Fruit fly (Drosophila melanogaster) whole organism, prepupa: ENCODE measurements around the gene CG5892.
A peak's percentile ranks its signal among the peaks of the same experiment; 100 is the strongest.

Experiments
- Blimp-1 ChIP-seq: fragments of 200-800 bp; sonication (Bioruptor generic); optimal IDR thresholded peaks from 3 replicates; lab custom pipeline; 2017; ENCODE audit warnings: missing biosample characterization, missing genetic modification characterization, mild to moderate bottlenecking, moderate library complexity, missing genetic modification reagents
- CG10669 ChIP-seq: fragments of 200-800 bp; sonication (Bioruptor generic); optimal IDR thresholded peaks from 3 replicates; lab custom pipeline; 2018; ENCODE audit warnings: missing biosample characterization, mild to moderate bottlenecking, missing genetic modification characterization, moderate library complexity
- CG11294 ChIP-seq: fragments of 200-800 bp; sonication (Bioruptor generic); IDR thresholded peaks from 2 replicates; pipeline ENCODE4 v1.3.6; 2022; ENCODE audit warnings: missing biosample characterization, missing genetic modification characterization
- CG11762 ChIP-seq: fragments of 200-800 bp; sonication (Bioruptor generic); optimal IDR thresholded peaks from 3 replicates; lab custom pipeline; 2016; ENCODE audit warnings: missing biosample characterization, missing genetic modification characterization; ENCODE audit not compliant: insufficient read depth
- CG15336 ChIP-seq: fragments of 200-800 bp; sonication (Bioruptor generic); IDR thresholded peaks from 2 replicates; pipeline ENCODE4 v1.3.6; 2022; ENCODE audit warnings: missing biosample characterization, missing genetic modification characterization
- CG1621 ChIP-seq: fragments of 200-800 bp; sonication (Bioruptor generic); optimal IDR thresholded peaks from 3 replicates; lab custom pipeline; 2018; ENCODE audit warnings: missing biosample characterization, mild to moderate bottlenecking, missing genetic modification characterization
- CG16779 ChIP-seq: fragments of 200-800 bp; sonication (Bioruptor generic); optimal IDR thresholded peaks from 3 replicates; lab custom pipeline; 2017; ENCODE audit warnings: missing biosample characterization, mild to moderate bottlenecking, missing genetic modification characterization
- CG3032 ChIP-seq: fragments of 200-800 bp; optimal IDR thresholded peaks from 2 replicates; lab custom pipeline; 2019; ENCODE audit warnings: missing biosample characterization, mild to moderate bottlenecking, missing genetic modification characterization, moderate library complexity
- CG31627 ChIP-seq: fragments of 200-800 bp; sonication (Bioruptor generic); optimal IDR thresholded peaks from 3 replicates; lab custom pipeline; 2016; ENCODE audit warnings: missing biosample characterization, missing genetic modification characterization
- CG32006 ChIP-seq: fragments of 200-800 bp; sonication (Bioruptor generic); optimal IDR thresholded peaks from 3 replicates; lab custom pipeline; 2017; ENCODE audit warnings: missing biosample characterization, mild to moderate bottlenecking, missing genetic modification characterization
- CG3919 ChIP-seq: fragments of 200-800 bp; sonication (Bioruptor generic); optimal IDR thresholded peaks from 3 replicates; lab custom pipeline; 2016; ENCODE audit warnings: missing biosample characterization, missing genetic modification characterization
- CG4318 ChIP-seq: fragments of 200-800 bp; sonication (Bioruptor generic); optimal IDR thresholded peaks from 3 replicates; lab custom pipeline; 2017; ENCODE audit warnings: missing biosample characterization, mild to moderate bottlenecking, missing genetic modification characterization
- CG6163 ChIP-seq: fragments of 200-800 bp; sonication (Bioruptor generic); IDR thresholded peaks from 3 replicates; pipeline ENCODE4 v1.3.6; 2022; ENCODE audit warnings: missing biosample characterization, missing genetic modification characterization
- CG6276 ChIP-seq: fragments of 200-800 bp; sonication (Bioruptor generic); optimal IDR thresholded peaks from 2 replicates; lab custom pipeline; 2017; ENCODE audit warnings: missing biosample characterization, mild to moderate bottlenecking, missing genetic modification characterization
- CG6792 ChIP-seq: fragments of 200-800 bp; sonication (Bioruptor generic); optimal IDR thresholded peaks from 3 replicates; lab custom pipeline; 2016; ENCODE audit warnings: missing biosample characterization, missing genetic modification characterization
- CG7368 ChIP-seq: fragments of 200-800 bp; sonication (Bioruptor generic); optimal IDR thresholded peaks from 3 replicates; lab custom pipeline; 2016; ENCODE audit warnings: missing biosample characterization, missing genetic modification characterization
- CG8119 ChIP-seq: fragments of 200-800 bp; sonication (Bioruptor generic); IDR thresholded peaks from 3 replicates; pipeline ENCODE4 v1.3.6; 2022; ENCODE audit warnings: missing biosample characterization, missing genetic modification characterization
- CG8319 ChIP-seq: fragments of 200-800 bp; sonication (Bioruptor generic); optimal IDR thresholded peaks from 3 replicates; lab custom pipeline; 2016; ENCODE audit warnings: missing biosample characterization, missing genetic modification characterization
- CG8632 ChIP-seq: fragments of 200-800 bp; sonication (Bioruptor generic); optimal IDR thresholded peaks from 3 replicates; lab custom pipeline; 2016; ENCODE audit warnings: missing biosample characterization, missing genetic modification characterization
- CG9139 ChIP-seq: fragments of 200-800 bp; sonication (Bioruptor generic); optimal IDR thresholded peaks from 3 replicates; lab custom pipeline; 2017; ENCODE audit warnings: missing biosample characterization, mild to moderate bottlenecking, missing genetic modification characterization
- Eip75B ChIP-seq: fragments of 200-800 bp; sonication (Bioruptor generic); optimal IDR thresholded peaks from 3 replicates; lab custom pipeline; 2016; ENCODE audit warnings: missing biosample characterization, missing genetic modification characterization
- Eip78C ChIP-seq: fragments of 200-800 bp; sonication (Bioruptor generic); peaks from one replicate; lab custom pipeline; 2016; ENCODE audit warnings: missing biosample characterization, missing genetic modification characterization
- Eip93F ChIP-seq: fragments of 200-800 bp; sonication (Bioruptor generic); optimal IDR thresholded peaks from 2 replicates; lab custom pipeline; 2016; ENCODE audit warnings: missing biosample characterization, mild to moderate bottlenecking, missing genetic modification characterization
- Ets21C ChIP-seq: fragments of 200-800 bp; sonication (Bioruptor generic); optimal IDR thresholded peaks from 3 replicates; lab custom pipeline; 2016; ENCODE audit warnings: missing biosample characterization, missing genetic modification characterization
- Ets96B ChIP-seq: fragments of 200-800 bp; optimal IDR thresholded peaks from 2 replicates; lab custom pipeline; 2019; ENCODE audit warnings: missing biosample characterization, mild to moderate bottlenecking, missing genetic modification characterization, moderate library complexity
- Hr38 ChIP-seq: sonication (Bioruptor generic); optimal IDR thresholded peaks from 2 replicates; lab custom pipeline; 2016; ENCODE audit warnings: missing biosample characterization, missing genetic modification characterization
- Hr4 ChIP-seq: fragments of 200-800 bp; sonication (Bioruptor generic); optimal IDR thresholded peaks from 3 replicates; lab custom pipeline; 2016; ENCODE audit warnings: missing biosample characterization, missing genetic modification characterization
- Lpt ChIP-seq: fragments of 200-800 bp; sonication (Bioruptor generic); optimal IDR thresholded peaks from 3 replicates; lab custom pipeline; 2016; ENCODE audit warnings: missing biosample characterization, missing genetic modification characterization
- Met ChIP-seq: fragments of 200-800 bp; sonication (Bioruptor generic); optimal IDR thresholded peaks from 3 replicates; lab custom pipeline; 2016; ENCODE audit warnings: missing biosample characterization, missing genetic modification characterization
- Smox ChIP-seq: fragments of 200-800 bp; sonication (Bioruptor generic); optimal IDR thresholded peaks from 3 replicates; lab custom pipeline; 2016; ENCODE audit warnings: missing biosample characterization, missing genetic modification characterization
- Sox102F ChIP-seq: fragments of 200-800 bp; sonication (Bioruptor generic); optimal IDR thresholded peaks from 2 replicates; lab custom pipeline; 2016; ENCODE audit warnings: missing biosample characterization, mild to moderate bottlenecking, missing genetic modification characterization
- Sox14 ChIP-seq: fragments of 200-800 bp; sonication (Bioruptor generic); optimal IDR thresholded peaks from 3 replicates; lab custom pipeline; 2016; ENCODE audit warnings: missing biosample characterization, missing genetic modification characterization
- Sox15 ChIP-seq: fragments of 200-800 bp; sonication (Bioruptor generic); optimal IDR thresholded peaks from 3 replicates; lab custom pipeline; 2016; ENCODE audit warnings: missing biosample characterization, missing genetic modification characterization
- cyc ChIP-seq: fragments of 200-800 bp; sonication (Bioruptor generic); optimal IDR thresholded peaks from 3 replicates; lab custom pipeline; 2016; ENCODE audit warnings: missing biosample characterization, missing genetic modification characterization
- dac ChIP-seq: fragments of 200-800 bp; sonication (Bioruptor generic); optimal IDR thresholded peaks from 2 replicates; lab custom pipeline; 2017; ENCODE audit warnings: missing biosample characterization, mild to moderate bottlenecking, missing genetic modification characterization
- dsx ChIP-seq: fragments of 200-800 bp; optimal IDR thresholded peaks from 3 replicates; lab custom pipeline; 2019; ENCODE audit warnings: missing biosample characterization, mild to moderate bottlenecking, missing genetic modification characterization, moderate library complexity; ENCODE audit not compliant: poor library complexity, severe bottlenecking
- fkh ChIP-seq: fragments of 200-800 bp; sonication (Bioruptor generic); optimal IDR thresholded peaks from 3 replicates; lab custom pipeline; 2017; ENCODE audit warnings: missing biosample characterization, mild to moderate bottlenecking, missing genetic modification characterization, moderate library complexity
- lz ChIP-seq: fragments of 200-800 bp; sonication (Bioruptor generic); optimal IDR thresholded peaks from 3 replicates; lab custom pipeline; 2016; ENCODE audit warnings: missing biosample characterization, missing genetic modification characterization
- net ChIP-seq: fragments of 200-800 bp; sonication (Bioruptor generic); optimal IDR thresholded peaks from 3 replicates; lab custom pipeline; 2016; ENCODE audit warnings: missing biosample characterization, missing genetic modification characterization
- pdm3 ChIP-seq: fragments of 200-800 bp; sonication (Bioruptor generic); optimal IDR thresholded peaks from 3 replicates; lab custom pipeline; 2016; ENCODE audit warnings: missing biosample characterization, missing genetic modification characterization
- salr ChIP-seq, 2 experiments: fragments of 200-800 bp; sonication (Bioruptor generic); optimal IDR thresholded peaks; 3 replicates each; lab custom pipeline; 2016 to 2018; ENCODE audit warnings: missing biosample characterization in 2 of 2, missing genetic modification characterization in 2 of 2, mild to moderate bottlenecking in 1 of 2
- spab ChIP-seq: fragments of 200-800 bp; sonication (Bioruptor generic); optimal IDR thresholded peaks from 2 replicates; lab custom pipeline; 2017; ENCODE audit warnings: missing biosample characterization, mild to moderate bottlenecking, missing genetic modification characterization, missing genetic modification reagents
- vri ChIP-seq: fragments of 200-800 bp; sonication (Bioruptor generic); optimal IDR thresholded peaks from 3 replicates; lab custom pipeline; 2016; ENCODE audit warnings: missing biosample characterization, mild to moderate bottlenecking, missing genetic modification characterization

Gene CG5892

DNA sequence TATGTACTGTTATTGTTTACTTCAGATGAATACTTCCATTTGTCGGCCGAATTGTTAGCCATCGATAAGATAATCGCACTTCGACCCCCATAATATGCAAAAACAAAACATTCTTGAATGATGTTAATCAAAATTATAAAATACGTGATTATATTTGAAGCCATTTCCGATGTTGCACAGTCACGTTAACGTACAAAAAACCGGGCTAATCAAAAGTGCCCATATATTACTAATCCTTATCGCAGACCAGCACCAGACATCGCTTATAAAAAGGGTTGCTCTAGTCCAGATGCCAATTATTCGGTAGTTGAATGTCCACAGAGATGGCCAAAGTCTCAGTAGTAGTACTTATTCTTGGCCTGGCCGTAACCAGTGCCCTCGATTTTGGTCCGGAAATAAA lies at the start of gene CG5892:
Gene CG5892, plus strand, starts transcription at position 301 of the 400 bp plus-strand sequence.
- TF ChIP-seq CG4318 (GFP tag; lab: Kevin White, UChicago) (no peak), CG1621 (no peak), dsx (GFP tag; lab: Kevin White, UChicago) (no peak), Eip78C (no peak), CG8119 (GFP tag; lab: Robert Waterston, UW) (no peak), CG8632 (GFP tag; lab: Kevin White, UChicago) (no peak), Sox14 (GFP tag; lab: Kevin White, UChicago) (no peak), dac (no peak), Sox102F (GFP tag; lab: Kevin White, UChicago) (no peak), vri (GFP tag; lab: Kevin White, UChicago) (no peak), fkh (GFP tag; lab: Kevin White, UChicago) (no peak), CG7368 (GFP tag; lab: Kevin White, UChicago) (no peak), spab (GFP tag; lab: Kevin White, UChicago) (no peak), CG10669 (GFP tag; lab: Kevin White, UChicago) (no peak), Eip93F (GFP tag; lab: Kevin White, UChicago) (no peak)

DNA sequence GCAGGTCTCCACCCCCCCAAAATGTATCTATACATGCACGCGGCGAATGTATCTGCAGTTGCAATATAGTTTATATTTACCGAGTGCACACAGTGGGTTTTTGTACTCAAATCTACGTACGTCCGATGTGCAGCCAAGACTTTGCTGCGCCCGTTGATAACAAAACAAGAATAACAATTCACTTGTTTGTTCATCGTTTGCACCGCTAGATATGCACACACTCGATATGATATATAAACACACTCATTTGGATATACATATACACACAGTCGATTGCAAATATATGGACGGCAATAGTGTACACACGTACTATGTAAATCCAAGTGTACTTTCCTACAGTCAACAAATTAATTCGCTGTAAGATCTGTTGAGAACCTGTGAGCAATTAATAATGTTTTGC lies 48.7 kb upstream of the CG5892 start:
- TF ChIP-seq Met, result no peak
- TF ChIP-seq fkh (GFP tag; lab: Kevin White, UChicago), result peak; percentile 76
- TF ChIP-seq CG16779 (tag; lab: Kevin White, UChicago), result no peak
- TF ChIP-seq CG6163, result 0 out of 3 replicates have a peak, but pooled peaks have one; percentile 33

DNA sequence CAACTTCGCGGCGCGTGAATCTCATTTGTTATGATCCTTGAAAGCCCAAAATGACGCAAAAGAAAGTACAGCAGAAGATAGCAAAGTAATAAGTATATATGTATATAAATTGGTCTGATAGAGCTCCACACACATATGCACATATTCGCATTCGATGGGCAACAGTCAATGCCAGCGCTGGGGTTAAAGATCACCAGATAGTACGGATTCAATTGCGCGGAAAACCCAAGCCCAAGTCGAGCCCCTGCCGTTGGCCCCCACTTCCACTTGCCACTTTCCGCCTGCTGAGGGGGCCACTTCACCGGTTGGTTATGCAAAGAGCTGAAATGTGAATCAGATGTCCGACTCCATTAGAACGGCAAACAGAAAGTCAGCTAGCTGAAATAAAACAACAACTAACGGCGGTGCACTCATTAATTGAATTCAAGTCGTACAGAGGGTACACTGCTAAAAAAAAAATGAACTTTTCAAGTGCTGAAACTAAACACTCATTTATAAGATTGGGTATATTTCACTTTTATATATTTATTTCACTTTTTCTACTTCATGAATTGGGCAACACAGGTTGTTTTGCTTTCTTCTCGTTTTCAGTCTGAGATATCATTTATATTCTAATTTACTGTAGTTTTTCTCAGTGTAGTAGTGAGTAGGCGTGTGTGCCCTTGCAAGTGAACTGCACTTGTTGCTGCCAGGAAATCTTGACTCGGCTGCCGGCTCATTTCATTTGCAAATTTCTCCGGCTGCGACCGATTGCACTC lies 47.0 kb upstream of the CG5892 start:
- TF ChIP-seq CG3032 (tag; lab: Kevin White, UChicago) (peak; percentile 34), Sox15 (no peak), Sox102F (GFP tag; lab: Kevin White, UChicago) (peak; percentile 40), lz (GFP tag; lab: Kevin White, UChicago) (peak; percentile 38), CG4318 (GFP tag; lab: Kevin White, UChicago) (peak; percentile 29), CG6792 (GFP tag; lab: Kevin White, UChicago) (peak; percentile 47), CG8119 (GFP tag; lab: Robert Waterston, UW) (peak; percentile 68), CG31627 (GFP tag; lab: Kevin White, UChicago) (peak; percentile 41), CG10669 (GFP tag; lab: Kevin White, UChicago) (peak; percentile 29), CG15336 (peak; percentile 84), Eip93F (GFP tag; lab: Kevin White, UChicago) (no peak), Hr38 (GFP tag; lab: Kevin White, UChicago) (no peak), CG11294 (GFP tag; lab: Robert Waterston, UW) (peak; percentile 47; the same call in 1 of the 2 replicates), Lpt (no peak), Eip75B (GFP tag; lab: Kevin White, UChicago) (peak; percentile 33), CG9139 (GFP tag; lab: Kevin White, UChicago) (no peak), CG32006 (GFP tag; lab: Kevin White, UChicago) (peak; percentile 65), dac (peak; percentile 11), salr (GFP tag; optimal IDR thresholded peaks at IDR 0.05; lab: Kevin White, UChicago) (peak in 1 of 2 experiments; percentile 38), CG16779 (tag; lab: Kevin White, UChicago) (peak; percentile 46), CG11762 (GFP tag; lab: Kevin White, UChicago) (no peak), Smox (GFP tag; lab: Kevin White, UChicago) (peak; percentile 42), fkh (GFP tag; lab: Kevin White, UChicago) (no peak), Ets96B (peak; percentile 63), cyc (GFP tag; lab: Kevin White, UChicago) (peak; percentile 8), CG8319 (GFP tag; lab: Kevin White, UChicago) (no peak), CG6276 (GFP tag; lab: Kevin White, UChicago) (peak; percentile 20), CG6163 (peak; percentile 71), pdm3 (GFP tag; lab: Kevin White, UChicago) (peak; percentile 47), CG7368 (GFP tag; lab: Kevin White, UChicago) (no peak), Hr4 (peak; percentile 59), net (GFP tag; lab: Kevin White, UChicago) (peak; percentile 53), dsx (GFP tag; lab: Kevin White, UChicago) (peak; percentile 27), Blimp-1 (GFP tag; lab: Kevin White, UChicago) (no peak), CG8632 (GFP tag; lab: Kevin White, UChicago) (no peak), CG3919 (peak; percentile 44), Ets21C (peak; percentile 7), CG1621 (peak; percentile 14), Sox14 (GFP tag; lab: Kevin White, UChicago) (peak; percentile 44)
